Worm (Caenorhabditis elegans) whole organism, young adult: ENCODE data around the gene rme-1.

Experiments used
- B0261.1 ChIP-seq: sonication (generic microtip); optimal IDR thresholded peaks from 2 replicates; lab custom pipeline; 2016; ENCODE audit warnings: mild to moderate bottlenecking, missing genetic modification characterization, moderate library complexity, missing compliant biosample characterization
- B0336.3 ChIP-seq: fragments of 200-800 bp; sonication (Bioruptor generic); IDR thresholded peaks from 2 replicates; pipeline ENCODE4 v1.3.6; 2022; ENCODE audit warnings: missing genetic modification characterization, missing compliant biosample characterization
- C06A6.2 ChIP-seq: fragments of 200-800 bp; sonication (Bioruptor generic); conservative IDR thresholded peaks from 2 replicates; pipeline ENCODE4 v1.3.6; 2022; ENCODE audit warnings: missing genetic modification characterization, missing compliant biosample characterization
- C17E4.6 ChIP-seq: fragments of 200-800 bp; sonication (Bioruptor generic); IDR thresholded peaks from 2 replicates; pipeline ENCODE4 v1.3.6; 2022; ENCODE audit warnings: missing genetic modification reagents, missing genetic modification characterization, missing compliant biosample characterization
- F22D6.2 ChIP-seq: sonication (generic microtip); optimal IDR thresholded peaks from 2 replicates; lab custom pipeline; 2016; ENCODE audit warnings: mild to moderate bottlenecking, missing genetic modification characterization, missing compliant biosample characterization
- K12H6.12 ChIP-seq: fragments of 200-800 bp; sonication (Bioruptor generic); optimal IDR thresholded peaks from 2 replicates; lab custom pipeline; 2018; ENCODE audit warnings: mild to moderate bottlenecking, missing genetic modification characterization, missing compliant biosample characterization
- Y53G8AR.9 ChIP-seq: fragments of 200-800 bp; sonication (Bioruptor generic); conservative IDR thresholded peaks from 2 replicates; pipeline ENCODE4 v1.3.6; 2022; ENCODE audit warnings: missing genetic modification reagents, missing genetic modification characterization, missing compliant biosample characterization
- Y56A3A.18 ChIP-seq: fragments of 200-800 bp; sonication (Bioruptor generic); IDR thresholded peaks from 2 replicates; pipeline ENCODE4 v1.3.6; 2022; ENCODE audit warnings: missing genetic modification reagents, missing genetic modification characterization, missing compliant biosample characterization
- Y95B8A.8 ChIP-seq: fragments of 200-800 bp; sonication (Bioruptor generic); IDR thresholded peaks from 2 replicates; pipeline ENCODE4 v1.3.6; 2022; ENCODE audit warnings: missing genetic modification reagents, missing genetic modification characterization, missing compliant biosample characterization
- ZK185.1 ChIP-seq: sonication (generic microtip); optimal IDR thresholded peaks from 2 replicates; lab custom pipeline; 2016; ENCODE audit warnings: mild to moderate bottlenecking, missing genetic modification characterization, missing compliant biosample characterization; ENCODE audit not compliant: poor library complexity, severe bottlenecking
- akir-1 ChIP-seq: fragments of 200-800 bp; sonication (Bioruptor generic); optimal IDR thresholded peaks from 2 replicates; lab custom pipeline; 2018; ENCODE audit warnings: mild to moderate bottlenecking, missing genetic modification characterization, moderate library complexity, missing compliant biosample characterization
- ama-1 ChIP-seq, 3 experiments: fragments of 150-350 bp in 1 of 3; sonication (generic microtip) in 2 of 3; optimal IDR thresholded peaks; 2 replicates each; lab custom pipeline; 2014 to 2018; ENCODE audit warnings: missing biosample characterization in 2 of 3, missing genetic modification characterization in 2 of 3, missing genetic modification reagents in 2 of 3
- atf-7 ChIP-seq: sonication (generic microtip); optimal IDR thresholded peaks from 2 replicates; lab custom pipeline; 2017; ENCODE audit warnings: mild to moderate bottlenecking, missing genetic modification characterization, missing compliant biosample characterization
- bed-1 ChIP-seq: fragments of 200-800 bp; sonication (Bioruptor generic); IDR thresholded peaks from 2 replicates; pipeline ENCODE4 v1.3.6; 2022; ENCODE audit warnings: missing genetic modification reagents, missing genetic modification characterization, missing compliant biosample characterization
- cebp-2 ChIP-seq: fragments of 200-800 bp; sonication (Bioruptor generic); IDR thresholded peaks from 2 replicates; pipeline ENCODE4 v1.3.6; 2022; ENCODE audit warnings: missing genetic modification characterization, missing compliant biosample characterization
- ceh-100 ChIP-seq: fragments of 200-800 bp; sonication (Bioruptor generic); IDR thresholded peaks from 2 replicates; pipeline ENCODE4 v1.3.6; 2022; ENCODE audit warnings: missing genetic modification reagents, missing genetic modification characterization, missing compliant biosample characterization
- ceh-27 ChIP-seq: fragments of 200-800 bp; sonication (Bioruptor generic); optimal IDR thresholded peaks from 2 replicates; lab custom pipeline; 2018; ENCODE audit warnings: mild to moderate bottlenecking, missing genetic modification characterization, moderate library complexity, missing compliant biosample characterization
- chd-7 ChIP-seq: sonication (generic microtip); optimal IDR thresholded peaks from 2 replicates; lab custom pipeline; 2016; ENCODE audit warnings: mild to moderate bottlenecking, missing genetic modification characterization, moderate library complexity, missing compliant biosample characterization
- die-1 ChIP-seq: sonication (generic microtip); optimal IDR thresholded peaks from 2 replicates; lab custom pipeline; 2016; ENCODE audit warnings: missing genotype, mild to moderate bottlenecking, missing genetic modification characterization, missing compliant biosample characterization
- dox-1 ChIP-seq: fragments of 200-800 bp; sonication (Bioruptor generic); IDR thresholded peaks from 2 replicates; pipeline ENCODE4 v1.3.6; 2022; ENCODE audit warnings: missing genetic modification reagents, missing genetic modification characterization, missing compliant biosample characterization
- dpff-1 ChIP-seq: sonication (generic microtip); optimal IDR thresholded peaks from 2 replicates; lab custom pipeline; 2017; ENCODE audit warnings: mild to moderate bottlenecking, missing genetic modification characterization, missing compliant biosample characterization
- efl-1 ChIP-seq: fragments of 150-350 bp; optimal IDR thresholded peaks from 2 replicates; lab custom pipeline; 2014; ENCODE audit warnings: missing biosample characterization, missing genetic modification reagents, missing genetic modification characterization
- egl-44 ChIP-seq: fragments of 200-800 bp; sonication (Bioruptor generic); IDR thresholded peaks from 2 replicates; pipeline ENCODE4 v1.3.6; 2022; ENCODE audit warnings: missing genetic modification reagents, missing genetic modification characterization, missing compliant biosample characterization
- ets-4 ChIP-seq: fragments of 200-800 bp; sonication (Bioruptor generic); optimal IDR thresholded peaks from 2 replicates; lab custom pipeline; 2018; ENCODE audit warnings: mild to moderate bottlenecking, missing genetic modification characterization, missing compliant biosample characterization
- gei-17 ChIP-seq: fragments of 200-800 bp; sonication (Bioruptor generic); optimal IDR thresholded peaks from 2 replicates; lab custom pipeline; 2018; ENCODE audit warnings: mild to moderate bottlenecking, missing genetic modification characterization, missing compliant biosample characterization
- hmg-20 ChIP-seq: fragments of 200-800 bp; sonication (Bioruptor generic); IDR thresholded peaks from 2 replicates; pipeline ENCODE4 v1.3.6; 2022; ENCODE audit warnings: missing genetic modification reagents, missing genetic modification characterization, missing compliant biosample characterization
- lag-1 ChIP-seq: fragments of 200-800 bp; sonication (Bioruptor generic); IDR thresholded peaks from 2 replicates; pipeline ENCODE4 v1.3.6; 2022; ENCODE audit warnings: missing genetic modification reagents, missing genetic modification characterization, missing compliant biosample characterization
- let-526 ChIP-seq: fragments of 200-800 bp; sonication (Bioruptor generic); IDR thresholded peaks from 2 replicates; pipeline ENCODE4 v1.3.6; 2022; ENCODE audit warnings: missing genetic modification reagents, missing genetic modification characterization, missing compliant biosample characterization
- lin-40 ChIP-seq: sonication (generic microtip); optimal IDR thresholded peaks from 2 replicates; lab custom pipeline; 2016; ENCODE audit warnings: missing genetic modification characterization, mild to moderate bottlenecking, missing compliant biosample characterization, missing genotype, missing genetic modification reagents
- lir-1 ChIP-seq: fragments of 200-800 bp; sonication (Bioruptor generic); conservative IDR thresholded peaks from 2 replicates; pipeline ENCODE4 v1.3.6; 2022; ENCODE audit warnings: missing genetic modification reagents, missing genetic modification characterization, missing compliant biosample characterization
- mcd-1 ChIP-seq: fragments of 200-800 bp; sonication (Bioruptor generic); IDR thresholded peaks from 2 replicates; pipeline ENCODE4 v1.3.6; 2022; ENCODE audit warnings: missing genetic modification reagents, missing genetic modification characterization, missing compliant biosample characterization
- mes-4 ChIP-seq: sonication (generic microtip); optimal IDR thresholded peaks from 2 replicates; lab custom pipeline; 2016; ENCODE audit warnings: missing genotype, missing genetic modification characterization, missing compliant biosample characterization
- mxl-1 ChIP-seq: sonication (generic microtip); optimal IDR thresholded peaks from 2 replicates; lab custom pipeline; 2016; ENCODE audit warnings: missing genetic modification characterization, missing compliant biosample characterization
- nfya-2 ChIP-seq: fragments of 200-800 bp; sonication (Bioruptor generic); IDR thresholded peaks from 2 replicates; pipeline ENCODE4 v1.3.6; 2022; ENCODE audit warnings: missing genetic modification reagents, missing genetic modification characterization, missing compliant biosample characterization
- nfyb-1 ChIP-seq: fragments of 200-800 bp; sonication (Bioruptor generic); IDR thresholded peaks from 2 replicates; pipeline ENCODE4 v1.3.6; 2022; ENCODE audit warnings: missing genetic modification reagents, missing genetic modification characterization, missing compliant biosample characterization
- nhr-80 ChIP-seq: sonication (generic microtip); optimal IDR thresholded peaks from 2 replicates; lab custom pipeline; 2016; ENCODE audit warnings: missing genetic modification characterization, missing compliant biosample characterization
- nhr-90 ChIP-seq: sonication (generic microtip); optimal IDR thresholded peaks from 2 replicates; lab custom pipeline; 2016; ENCODE audit warnings: missing genotype, mild to moderate bottlenecking, missing genetic modification characterization, missing compliant biosample characterization
- pbrm-1 ChIP-seq: fragments of 200-800 bp; sonication (Bioruptor generic); IDR thresholded peaks from 2 replicates; pipeline ENCODE4 v1.3.6; 2022; ENCODE audit warnings: missing genetic modification reagents, missing genetic modification characterization, missing compliant biosample characterization
- pha-4 ChIP-seq: fragments of 150-350 bp; sonication (generic microtip); optimal IDR thresholded peaks from 2 replicates; lab custom pipeline; 2014; ENCODE audit warnings: missing biosample characterization, missing genetic modification reagents, missing genetic modification characterization
- rec-8 ChIP-seq, 2 experiments: sonication (generic microtip); optimal IDR thresholded peaks; 2 replicates each; lab custom pipeline; 2016; ENCODE audit warnings: mild to moderate bottlenecking in 2 of 2, missing genetic modification characterization in 2 of 2, missing genetic modification reagents in 2 of 2, missing genotype in 2 of 2, missing biosample characterization in 1 of 2, missing compliant biosample characterization in 1 of 2, moderate library complexity in 1 of 2
- repo-1 ChIP-seq: sonication (generic microtip); optimal IDR thresholded peaks from 2 replicates; lab custom pipeline; 2017; ENCODE audit warnings: mild to moderate bottlenecking, missing genetic modification characterization, missing compliant biosample characterization
- sdz-38 ChIP-seq: sonication (generic microtip); optimal IDR thresholded peaks from 2 replicates; lab custom pipeline; 2016; ENCODE audit warnings: missing genotype, missing genetic modification characterization, missing compliant biosample characterization
- snpc-4 ChIP-seq, 5 experiments: fragments of 150-350 bp in 1 of 5; sonication (generic microtip) in 4 of 5; optimal IDR thresholded peaks; 2 replicates each; lab custom pipeline; 2014 to 2018; ENCODE audit warnings: missing genetic modification characterization in 5 of 5, missing biosample characterization in 3 of 5, antibody characterized with exemption in 2 of 5, mild to moderate bottlenecking in 2 of 5, missing compliant biosample characterization in 2 of 5, missing genotype in 2 of 5, moderate library complexity in 2 of 5, missing genetic modification reagents in 1 of 5
- tbp1 ChIP-seq: fragments of 200-800 bp; sonication (Bioruptor generic); optimal IDR thresholded peaks from 2 replicates; lab custom pipeline; 2018; ENCODE audit warnings: mild to moderate bottlenecking, missing genetic modification characterization, missing compliant biosample characterization
- ztf-18 ChIP-seq: sonication (generic microtip); optimal IDR thresholded peaks from 2 replicates; lab custom pipeline; 2016; ENCODE audit warnings: missing genotype, mild to moderate bottlenecking, missing genetic modification characterization, missing compliant biosample characterization
- ztf-22 ChIP-seq: fragments of 200-800 bp; sonication (Bioruptor generic); optimal IDR thresholded peaks from 2 replicates; lab custom pipeline; 2018; ENCODE audit warnings: mild to moderate bottlenecking, missing genetic modification characterization, moderate library complexity, missing compliant biosample characterization
- ztf-25 ChIP-seq: fragments of 200-800 bp; sonication (Bioruptor generic); IDR thresholded peaks from 2 replicates; pipeline ENCODE4 v1.3.6; 2022; ENCODE audit warnings: missing genetic modification reagents, missing genetic modification characterization, missing compliant biosample characterization
- ztf-3 ChIP-seq: fragments of 200-800 bp; sonication (Bioruptor generic); optimal IDR thresholded peaks from 2 replicates; lab custom pipeline; 2018; ENCODE audit warnings: mild to moderate bottlenecking, missing genetic modification characterization, missing compliant biosample characterization

Gene rme-1

DNA sequence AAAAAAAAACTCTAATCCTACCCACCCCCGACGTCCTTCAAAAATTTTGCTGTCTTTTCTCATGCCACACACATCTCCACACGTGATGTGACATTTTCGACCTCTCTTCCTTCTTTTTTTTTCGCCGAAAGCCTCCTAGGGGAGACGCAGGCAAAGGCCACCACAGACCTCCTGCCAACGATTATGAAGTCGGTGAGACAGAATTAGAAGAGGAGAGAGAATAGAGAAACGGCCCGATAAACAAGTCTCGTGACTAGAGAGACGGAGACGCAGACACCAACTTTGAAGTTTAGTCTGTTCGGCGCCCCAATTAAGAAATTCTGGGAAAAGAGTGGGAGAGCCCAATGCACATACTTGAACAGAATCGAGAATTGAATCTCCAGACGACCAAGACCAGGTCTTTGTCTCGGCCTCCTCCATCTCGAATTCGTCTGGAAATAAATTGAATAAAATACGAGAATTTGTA is 15.8 kb downstream of the rme-1 start (continued):
- TF ChIP-seq ceh-27 (GFP tag; lab: Kevin White, UChicago) (peak; percentile 87), dpff-1 (tag; lab: Kevin White, UChicago) (no peak), nfyb-1 (peak; percentile 93), hmg-20 (GFP tag; lab: Robert Waterston, UW) (peak; percentile 58; the same call in 1 of the 2 replicates), ztf-25 (GFP tag; lab: Robert Waterston, UW) (no peak), B0261.1 (tag; lab: Kevin White, UChicago) (peak; percentile 3), cebp-2 (GFP tag; lab: Robert Waterston, UW) (peak; percentile 88; the same call in 1 of the 2 replicates), nhr-90 (tag; lab: Kevin White, UChicago) (peak; percentile 83), C17E4.6 (peak; percentile 65), chd-7 (tag; lab: Kevin White, UChicago) (peak; percentile 94), ceh-100 (GFP tag; lab: Robert Waterston, UW) (peak; percentile 52), F22D6.2 (tag; lab: Kevin White, UChicago) (peak; percentile 81), Y95B8A.8 (GFP tag; lab: Robert Waterston, UW) (peak; percentile 83; the same call in 1 of the 2 replicates), B0336.3 (peak; percentile 94), lir-1 (GFP tag; lab: Robert Waterston, UW) (peak; percentile 72), die-1 (no peak), rec-8 (tag; optimal IDR thresholded peaks at IDR 0.05; lab: Kevin White, UChicago) (no peak), atf-7 (tag; lab: Kevin White, UChicago) (peak; percentile 88), K12H6.12 (tag; lab: Kevin White, UChicago) (peak; percentile 96), nhr-80 (peak; percentile 93), mcd-1 (GFP tag; lab: Robert Waterston, UW) (peak; percentile 77), ztf-22 (peak; percentile 57), sdz-38 (tag; lab: Kevin White, UChicago) (no peak), ZK185.1 (tag; lab: Kevin White, UChicago) (peak; percentile 80), repo-1 (tag; lab: Kevin White, UChicago) (peak; percentile 77), gei-17 (GFP tag; lab: Kevin White, UChicago) (peak; percentile 79), dox-1 (peak; percentile 89), pha-4 (tag; lab: Kevin White, UChicago) (peak; percentile 97), tbp1 (GFP tag; lab: Kevin White, UChicago) (peak; percentile 61), ztf-3 (GFP tag; lab: Kevin White, UChicago) (peak; percentile 72), Y56A3A.18 (GFP tag; lab: Robert Waterston, UW) (peak; percentile 57), mes-4 (tag; lab: Kevin White, UChicago) (no peak), let-526 (GFP tag; lab: Robert Waterston, UW) (peak; percentile 86; the same call in 1 of the 2 replicates), ztf-18 (tag; lab: Kevin White, UChicago) (peak; percentile 70), nfya-2 (no peak), ama-1 (optimal IDR thresholded peaks at IDR 0.05; lab: Kevin White, UChicago) (peak; percentile 58), ama-1 (GFP tag; optimal IDR thresholded peaks at IDR 0.05; lab: Kevin White, UChicago) (peak; percentile 70 to 81), ets-4 (GFP tag; lab: Kevin White, UChicago) (no peak), egl-44 (peak; percentile 83), snpc-4 (GFP tag; optimal IDR thresholded peaks at IDR 0.05; lab: Kevin White, UChicago) (peak; percentile 9), snpc-4 (tag; optimal IDR thresholded peaks at IDR 0.05; lab: Kevin White, UChicago) (peak in 3 of 4 experiments; percentile 68 to 79 (median 74)), pbrm-1 (peak; percentile 75), bed-1 (GFP tag; lab: Robert Waterston, UW) (no peak), lag-1 (no peak), Y53G8AR.9 (GFP tag; lab: Robert Waterston, UW) (peak; percentile 80), mxl-1 (tag; lab: Kevin White, UChicago) (no peak), lin-40 (peak; percentile 92), akir-1 (GFP tag; lab: Kevin White, UChicago) (no peak), C06A6.2 (GFP tag; lab: Robert Waterston, UW) (peak; percentile 89), efl-1 (no peak)
